Worm (Caenorhabditis elegans): ENCODE results near the gene rgr-1.

ce11 chrIII:9366971-9367370 lies 26.6 kb upstream of the rgr-1 start, which contains the start of gene crn-6:
- TF ChIP-seq pha-4 (tag; optimal IDR thresholded peaks at IDR 0.05) (no peak), ceh-2 (tag; optimal IDR thresholded peaks at IDR 0.05) (no peak), ceh-30 (tag; optimal IDR thresholded peaks at IDR 0.05) (no peak), ceh-9 (tag; optimal IDR thresholded peaks at IDR 0.05) (no peak), pag-3 (tag; optimal IDR thresholded peaks at IDR 0.05; ENCODE audit: borderline replicate concordance) (no peak), unc-86 (tag; optimal IDR thresholded peaks at IDR 0.05) (no peak), unc-3 (GFP tag; conservative IDR thresholded peaks at IDR 0.05) (no peak), unc-3 (tag; optimal IDR thresholded peaks at IDR 0.05) (no peak), C08G9.2 (tag; optimal IDR thresholded peaks at IDR 0.05) (no peak), fkh-10 (GFP tag; optimal IDR thresholded peaks at IDR 0.05) (no peak), nhr-11 (tag; optimal IDR thresholded peaks at IDR 0.05) (no peak), sox-4 (tag; optimal IDR thresholded peaks at IDR 0.05) (no peak), elt-2 (tag; optimal IDR thresholded peaks at IDR 0.05) (no peak), pat-9 (tag; optimal IDR thresholded peaks at IDR 0.05) (no peak), nfya-1 (tag; optimal IDR thresholded peaks at IDR 0.05) (no peak)

All from whole organism, late embryonic.